Fruit fly (Drosophila melanogaster) whole organism, wandering third instar larva: Measurements from ENCODE around the gene CG15308.

ENCODE experiments used
- Hnf4 ChIP-seq: fragments of 200-800 bp; sonication (Bioruptor generic); optimal IDR thresholded peaks from 2 replicates; lab custom pipeline; 2016; ENCODE audit warnings: missing biosample characterization, mild to moderate bottlenecking, missing genetic modification characterization
- lola ChIP-seq: fragments of >200 bp; optimal IDR thresholded peaks from 2 replicates; lab custom pipeline; 2017; ENCODE audit warnings: missing biosample characterization, missing genetic modification characterization

- peak; percentile 53 for TF ChIP-seq Hnf4 (GFP tag; lab: Kevin White, UChicago)
- no peak for TF ChIP-seq lola (GFP tag; lab: Kevin White, UChicago)
These were observed 47.1 kb upstream of the CG15308 start for dm6 chrX:10266018-10266384.
